Fruit fly (Drosophila melanogaster): ENCODE data around the gene CG12024.

dm6 chr3L:1817405-1817804, 39.6 kb upstream of the CG12024 start:
- TF ChIP-seq CG6854 (GFP tag; optimal IDR thresholded peaks at IDR 0.05) (no peak), CG10631 (GFP tag; optimal IDR thresholded peaks at IDR 0.05) (no peak), Hr39 (GFP tag; optimal IDR thresholded peaks at IDR 0.05) (no peak), ss (GFP tag; optimal IDR thresholded peaks at IDR 0.05) (no peak), CG31627 (GFP tag; optimal IDR thresholded peaks at IDR 0.05) (no peak), CG7368 (GFP tag; optimal IDR thresholded peaks at IDR 0.05) (no peak), Smox (GFP tag; optimal IDR thresholded peaks at IDR 0.05) (no peak), esn (GFP tag; optimal IDR thresholded peaks at IDR 0.05) (no peak), CG8319 (GFP tag; optimal IDR thresholded peaks at IDR 0.05) (no peak), CG3032 (tag; optimal IDR thresholded peaks at IDR 0.05) (no peak), CG11902 (GFP tag; optimal IDR thresholded peaks at IDR 0.05) (no peak), vri (GFP tag; optimal IDR thresholded peaks at IDR 0.05) (no peak), cyc (GFP tag; optimal IDR thresholded peaks at IDR 0.05) (no peak), Ets21C (GFP tag; optimal IDR thresholded peaks at IDR 0.05) (no peak)

Measured in whole organism, prepupa.